Fruit fly (Drosophila melanogaster): ENCODE measurements around the gene CG12093.

CG12093 gene

DNA sequence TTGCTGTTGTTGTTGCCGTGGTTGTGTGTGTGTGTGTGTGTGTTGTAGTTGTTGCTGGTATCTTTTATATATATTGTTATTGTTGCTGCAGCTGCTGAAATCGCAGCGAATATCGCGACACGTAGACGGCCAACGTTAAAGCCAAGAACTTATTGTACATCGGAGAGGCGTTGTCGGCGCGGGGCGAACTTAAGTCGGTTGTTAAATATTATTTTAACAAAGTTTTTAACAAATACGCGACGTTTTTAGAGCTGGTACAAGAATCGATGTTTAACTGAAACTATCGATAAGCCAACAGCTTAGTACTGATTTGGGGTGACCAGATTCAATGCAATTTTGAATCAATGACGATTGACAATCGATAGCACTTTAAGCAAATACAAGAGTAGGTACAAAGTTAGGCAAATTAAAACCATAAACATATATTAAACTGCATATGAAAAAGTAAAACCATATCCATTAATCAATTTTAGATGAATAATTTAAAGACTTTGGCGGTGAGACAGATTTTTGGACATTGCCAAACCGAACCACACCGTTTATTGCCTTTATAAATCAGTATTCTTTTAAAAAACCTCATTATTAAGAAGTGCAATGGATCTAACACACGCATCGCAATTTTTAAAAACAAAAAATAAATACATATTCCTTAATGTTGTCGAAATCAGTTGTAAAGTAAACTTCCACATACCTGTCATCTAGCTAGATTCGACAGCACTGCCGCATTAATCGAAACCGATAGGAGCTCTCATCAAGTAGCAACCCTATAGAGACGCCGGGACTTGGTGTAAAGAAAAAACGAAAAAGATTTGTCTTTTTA lies 7.3 kb downstream of the CG12093 start, which contains the start of the genes Mrtf and Non2 (continued):
- TF ChIP-seq CG1603 (tag; optimal IDR thresholded peaks at IDR 0.05): peak; percentile 18
- no peak for TF ChIP-seq Jarid2 (GFP tag; optimal IDR thresholded peaks at IDR 0.05)
- TF ChIP-seq Dad (GFP tag; optimal IDR thresholded peaks at IDR 0.05): no peak
- TF ChIP-seq onecut (GFP tag; IDR thresholded peaks at IDR 0.05): 0 out of 2 replicates have a peak, but pooled peaks have one; percentile 26
- no peak for TF ChIP-seq Hand (GFP tag; optimal IDR thresholded peaks at IDR 0.05)
- TF ChIP-seq CG2889 (GFP tag; IDR thresholded peaks at IDR 0.05): no peak
- peak in 1 of 2 experiments; percentile 53 for TF ChIP-seq bsh (GFP tag; optimal IDR thresholded peaks at IDR 0.05)
- TF ChIP-seq CG34224 (GFP tag; IDR thresholded peaks at IDR 0.05; ENCODE audit: partially characterized antibody): peak; percentile 70
- no peak for TF ChIP-seq Hr39 (optimal IDR thresholded peaks at IDR 0.05)
- no peak for TF ChIP-seq odd (GFP tag; optimal IDR thresholded peaks at IDR 0.05)
- peak; percentile 61 for TF ChIP-seq az2 (GFP tag; optimal IDR thresholded peaks at IDR 0.05)
- TF ChIP-seq oc (tag; optimal IDR thresholded peaks at IDR 0.05): no peak
- peak; percentile 83 for TF ChIP-seq mld (GFP tag; IDR thresholded peaks at IDR 0.05; ENCODE audit: partially characterized antibody)
- no peak for TF ChIP-seq ftz-f1 (GFP tag; optimal IDR thresholded peaks at IDR 0.05)
- TF ChIP-seq CG5245 (GFP tag; optimal IDR thresholded peaks at IDR 0.05): peak; percentile 7
- TF ChIP-seq CG3163 (GFP tag; optimal IDR thresholded peaks at IDR 0.05): peak; percentile 5
- peak; percentile 45 for TF ChIP-seq fd3F (GFP tag; optimal IDR thresholded peaks at IDR 0.05)
- TF ChIP-seq slbo (GFP tag; IDR thresholded peaks at IDR 0.05): peak; percentile 78
- TF ChIP-seq Hr3 (GFP tag; optimal IDR thresholded peaks at IDR 0.05): peak; percentile 60
- TF ChIP-seq CG9932 (GFP tag; IDR thresholded peaks at IDR 0.05): peak; percentile 77
- no peak for TF ChIP-seq her (GFP tag; optimal IDR thresholded peaks at IDR 0.05)
- peak; percentile 38 for TF ChIP-seq twi (tag; optimal IDR thresholded peaks at IDR 0.05)
- peak; percentile 9 for TF ChIP-seq ATbp (GFP tag; optimal IDR thresholded peaks at IDR 0.05)
- peak; percentile 63 for TF ChIP-seq vfl (GFP tag; optimal IDR thresholded peaks at IDR 0.05)
- TF ChIP-seq Hmr (GFP tag; optimal IDR thresholded peaks at IDR 0.05): peak; percentile 63
- TF ChIP-seq abd-A (tag; optimal IDR thresholded peaks at IDR 0.05): no peak
- no peak for TF ChIP-seq H2.0 (GFP tag; IDR thresholded peaks at IDR 0.05)
- TF ChIP-seq fd96Cb (tag; optimal IDR thresholded peaks at IDR 0.05): peak; percentile 25
- no peak for TF ChIP-seq seq (GFP tag; IDR thresholded peaks at IDR 0.05)
- TF ChIP-seq CG18764 (GFP tag; optimal IDR thresholded peaks at IDR 0.05): peak; percentile 47
- peak; percentile 25; the same call in 1 of the 3 replicates for TF ChIP-seq CG34422 (GFP tag; IDR thresholded peaks at IDR 0.05)
- TF ChIP-seq trem (tag; optimal IDR thresholded peaks at IDR 0.05): peak; percentile 44
- TF ChIP-seq tna (GFP tag; IDR thresholded peaks at IDR 0.05; ENCODE audit: partially characterized antibody): peak; percentile 70
- peak; percentile 65 for TF ChIP-seq shn (GFP tag; optimal IDR thresholded peaks at IDR 0.05)
- TF ChIP-seq tio (GFP tag; optimal IDR thresholded peaks at IDR 0.05): no peak
- peak; percentile 73 for TF ChIP-seq Mrtf (GFP tag; IDR thresholded peaks at IDR 0.05)
- no peak for TF ChIP-seq Lim3 (GFP tag; IDR thresholded peaks at IDR 0.05)
- no peak for TF ChIP-seq rib (GFP tag; IDR thresholded peaks at IDR 0.05)
- TF ChIP-seq CG12071 (GFP tag; optimal IDR thresholded peaks at IDR 0.05): no peak
- TF ChIP-seq al (GFP tag; IDR thresholded peaks at IDR 0.05): no peak
- TF ChIP-seq unc-4 (GFP tag; IDR thresholded peaks at IDR 0.05; ENCODE audit: partially characterized antibody): peak; percentile 72
- TF ChIP-seq jigr1 (GFP tag; IDR thresholded peaks at IDR 0.05): no peak
- no peak for TF ChIP-seq pfk (GFP tag; optimal IDR thresholded peaks at IDR 0.05)
- peak; percentile 19 for TF ChIP-seq gfzf (GFP tag; optimal IDR thresholded peaks at IDR 0.05)
- TF ChIP-seq CG12219 (GFP tag; optimal IDR thresholded peaks at IDR 0.05): no peak
- no peak for TF ChIP-seq sim (GFP tag; IDR thresholded peaks at IDR 0.05)
- peak; percentile 72 for TF ChIP-seq CHES-1-like (GFP tag; optimal IDR thresholded peaks at IDR 0.05)
- TF ChIP-seq CG10366 (GFP tag; IDR thresholded peaks at IDR 0.05): peak; percentile 47
- no peak for TF ChIP-seq z (GFP tag; IDR thresholded peaks at IDR 0.05)
- no peak for TF ChIP-seq crol (GFP tag; IDR thresholded peaks at IDR 0.05)
